Worm (Caenorhabditis elegans) whole organism, young adult: ENCODE measurements around the gene K09F6.3.

Source experiments
- D2030.7 ChIP-seq: fragments of 200-800 bp; sonication (Bioruptor generic); IDR thresholded peaks from 2 replicates; pipeline ENCODE4 v1.3.6; 2022; ENCODE audit warnings: missing genetic modification reagents, missing genetic modification characterization, missing compliant biosample characterization
- F33H1.4 ChIP-seq: fragments of 200-800 bp; sonication (Bioruptor generic); IDR thresholded peaks from 2 replicates; pipeline ENCODE4 v1.3.6; 2022; ENCODE audit warnings: missing genetic modification reagents, missing genetic modification characterization, missing compliant biosample characterization
- F39B2.1 ChIP-seq: fragments of 200-800 bp; sonication (Bioruptor generic); IDR thresholded peaks from 2 replicates; pipeline ENCODE4 v1.3.6; 2022; ENCODE audit warnings: missing genetic modification reagents, missing genetic modification characterization, missing compliant biosample characterization
- F55B11.4 ChIP-seq: sonication (generic microtip); optimal IDR thresholded peaks from 2 replicates; lab custom pipeline; 2016; ENCODE audit warnings: missing compliant biosample characterization, missing genetic modification characterization, borderline replicate concordance; ENCODE audit not compliant: insufficient read depth
- F57A8.1 ChIP-seq: fragments of 200-800 bp; sonication (Bioruptor generic); optimal IDR thresholded peaks from 2 replicates; lab custom pipeline; 2018; ENCODE audit warnings: mild to moderate bottlenecking, missing genetic modification characterization, moderate library complexity, missing compliant biosample characterization
- T07F8.4 ChIP-seq: sonication (generic microtip); optimal IDR thresholded peaks from 2 replicates; lab custom pipeline; 2016; ENCODE audit warnings: mild to moderate bottlenecking, missing genetic modification characterization, moderate library complexity, missing compliant biosample characterization
- Y53F4B.3 ChIP-seq: fragments of 200-800 bp; sonication (Bioruptor generic); IDR thresholded peaks from 2 replicates; pipeline ENCODE4 v1.3.6; 2022; ENCODE audit warnings: missing genetic modification reagents, missing genetic modification characterization, missing compliant biosample characterization
- bed-2 ChIP-seq: fragments of 200-800 bp; sonication (Bioruptor generic); IDR thresholded peaks from 2 replicates; pipeline ENCODE4 v1.3.6; 2022; ENCODE audit warnings: missing genetic modification reagents, missing genetic modification characterization, missing compliant biosample characterization
- ccch-3 ChIP-seq: fragments of 200-800 bp; sonication (Bioruptor generic); optimal IDR thresholded peaks from 2 replicates; lab custom pipeline; 2018; ENCODE audit warnings: mild to moderate bottlenecking, missing genetic modification characterization, missing compliant biosample characterization
- cebp-1 ChIP-seq, 2 experiments: fragments of 200-800 bp in 1 of 2; sonication (Bioruptor generic) in 1 of 2; sonication (generic microtip) in 1 of 2; IDR thresholded peaks in 1 of 2; optimal IDR thresholded peaks in 1 of 2; 2 replicates each; pipeline versions ENCODE4 v1.3.6 to Lab custom; 2017 to 2022; ENCODE audit warnings: missing compliant biosample characterization in 2 of 2, missing genetic modification characterization in 2 of 2, mild to moderate bottlenecking in 1 of 2, missing genetic modification reagents in 1 of 2, moderate library complexity in 1 of 2
- ceh-40 ChIP-seq: fragments of 200-800 bp; sonication (Bioruptor generic); IDR thresholded peaks from 2 replicates; pipeline ENCODE4 v1.3.6; 2022; ENCODE audit warnings: missing genetic modification characterization, missing compliant biosample characterization
- efl-1 ChIP-seq: fragments of 150-350 bp; optimal IDR thresholded peaks from 2 replicates; lab custom pipeline; 2014; ENCODE audit warnings: missing biosample characterization, missing genetic modification reagents, missing genetic modification characterization
- egl-44 ChIP-seq: fragments of 200-800 bp; sonication (Bioruptor generic); IDR thresholded peaks from 2 replicates; pipeline ENCODE4 v1.3.6; 2022; ENCODE audit warnings: missing genetic modification reagents, missing genetic modification characterization, missing compliant biosample characterization
- hlh-12 ChIP-seq: sonication (generic microtip); optimal IDR thresholded peaks from 2 replicates; lab custom pipeline; 2016; ENCODE audit warnings: missing genetic modification characterization, missing compliant biosample characterization
- hmg-1.2 ChIP-seq: fragments of 200-800 bp; sonication (Bioruptor generic); IDR thresholded peaks from 2 replicates; pipeline ENCODE4 v1.3.6; 2022; ENCODE audit warnings: missing genetic modification reagents, missing genetic modification characterization, missing compliant biosample characterization
- hsf-1 ChIP-seq: fragments of 200-800 bp; sonication (Bioruptor generic); IDR thresholded peaks from 2 replicates; pipeline ENCODE4 v1.3.6; 2022; ENCODE audit warnings: missing genetic modification reagents, missing genetic modification characterization, missing compliant biosample characterization
- lag-1 ChIP-seq: fragments of 200-800 bp; sonication (Bioruptor generic); IDR thresholded peaks from 2 replicates; pipeline ENCODE4 v1.3.6; 2022; ENCODE audit warnings: missing genetic modification reagents, missing genetic modification characterization, missing compliant biosample characterization
- lsl-1 ChIP-seq: fragments of 200-800 bp; sonication (Bioruptor generic); optimal IDR thresholded peaks from 2 replicates; lab custom pipeline; 2018; ENCODE audit warnings: mild to moderate bottlenecking, missing genetic modification characterization, moderate library complexity, missing compliant biosample characterization
- madf-3 ChIP-seq: fragments of 200-800 bp; sonication (Bioruptor generic); IDR thresholded peaks from 2 replicates; pipeline ENCODE4 v1.3.6; 2022; ENCODE audit warnings: missing genetic modification reagents, missing genetic modification characterization, missing compliant biosample characterization
- madf-6 ChIP-seq: fragments of 200-800 bp; sonication (Bioruptor generic); IDR thresholded peaks from 2 replicates; pipeline ENCODE4 v1.3.6; 2022; ENCODE audit warnings: missing genetic modification reagents, missing genetic modification characterization, missing compliant biosample characterization
- madf-8 ChIP-seq: fragments of 200-800 bp; sonication (Bioruptor generic); conservative IDR thresholded peaks from 2 replicates; pipeline ENCODE4 v1.3.6; 2022; ENCODE audit warnings: missing genetic modification reagents, missing genetic modification characterization, missing compliant biosample characterization
- mcd-1 ChIP-seq: fragments of 200-800 bp; sonication (Bioruptor generic); IDR thresholded peaks from 2 replicates; pipeline ENCODE4 v1.3.6; 2022; ENCODE audit warnings: missing genetic modification reagents, missing genetic modification characterization, missing compliant biosample characterization
- nfya-1 ChIP-seq: sonication (generic microtip); optimal IDR thresholded peaks from 2 replicates; lab custom pipeline; 2017; ENCODE audit warnings: antibody characterized with exemption, missing compliant biosample characterization, missing genetic modification characterization, borderline replicate concordance; ENCODE audit not compliant: insufficient read depth
- nfya-2 ChIP-seq: fragments of 200-800 bp; sonication (Bioruptor generic); IDR thresholded peaks from 2 replicates; pipeline ENCODE4 v1.3.6; 2022; ENCODE audit warnings: missing genetic modification reagents, missing genetic modification characterization, missing compliant biosample characterization
- nfyb-1 ChIP-seq: fragments of 200-800 bp; sonication (Bioruptor generic); IDR thresholded peaks from 2 replicates; pipeline ENCODE4 v1.3.6; 2022; ENCODE audit warnings: missing genetic modification reagents, missing genetic modification characterization, missing compliant biosample characterization
- nhr-179 ChIP-seq: sonication (generic microtip); optimal IDR thresholded peaks from 2 replicates; lab custom pipeline; 2016; ENCODE audit warnings: mild to moderate bottlenecking, missing genetic modification characterization, missing compliant biosample characterization
- sdz-38 ChIP-seq: sonication (generic microtip); optimal IDR thresholded peaks from 2 replicates; lab custom pipeline; 2016; ENCODE audit warnings: missing genotype, missing genetic modification characterization, missing compliant biosample characterization
- snpc-1.3 ChIP-seq: sonication (generic microtip); optimal IDR thresholded peaks from 2 replicates; lab custom pipeline; 2017; ENCODE audit warnings: missing genetic modification characterization, mild to moderate bottlenecking, missing compliant biosample characterization, antibody characterized with exemption, moderate library complexity, missing genotype, missing genetic modification reagents; ENCODE audit not compliant: insufficient read depth
- tbp1 ChIP-seq: fragments of 200-800 bp; sonication (Bioruptor generic); optimal IDR thresholded peaks from 2 replicates; lab custom pipeline; 2018; ENCODE audit warnings: mild to moderate bottlenecking, missing genetic modification characterization, missing compliant biosample characterization
- tlf-1 ChIP-seq: fragments of 200-800 bp; sonication (Bioruptor generic); optimal IDR thresholded peaks from 2 replicates; lab custom pipeline; 2018; ENCODE audit warnings: mild to moderate bottlenecking, missing genetic modification characterization, missing compliant biosample characterization
- ztf-28 ChIP-seq: fragments of 200-800 bp; sonication (Bioruptor generic); IDR thresholded peaks from 2 replicates; pipeline ENCODE4 v1.3.6; 2022; ENCODE audit warnings: missing genetic modification reagents, missing genetic modification characterization, missing compliant biosample characterization
- ztf-3 ChIP-seq: fragments of 200-800 bp; sonication (Bioruptor generic); optimal IDR thresholded peaks from 2 replicates; lab custom pipeline; 2018; ENCODE audit warnings: mild to moderate bottlenecking, missing genetic modification characterization, missing compliant biosample characterization

K09F6.3 gene

DNA sequence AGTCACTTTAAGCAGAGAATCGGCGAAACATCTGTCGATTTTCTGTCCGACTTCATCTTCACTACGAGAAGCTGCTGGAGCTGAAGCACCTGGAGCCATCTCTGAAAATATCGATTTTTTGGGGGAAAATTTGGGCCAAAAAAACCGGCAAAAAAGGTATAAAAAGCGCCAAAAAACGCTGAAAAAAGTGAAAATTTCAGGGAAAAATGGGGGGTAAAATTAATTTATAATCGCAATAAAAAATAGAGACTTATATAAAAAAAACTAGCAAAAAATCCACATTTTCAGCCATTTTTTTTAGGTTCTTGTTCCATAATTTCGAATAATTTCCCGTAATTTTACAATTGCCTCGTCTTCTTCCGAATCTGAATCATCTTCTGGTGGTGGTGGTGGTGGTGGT lies 29.4 kb upstream of the K09F6.3 start, which contains the start of gene F54A3.5:
F54A3.5 (minus strand) TSS at position 101 of the 400 bp plus-strand sequence.
- TF ChIP-seq nfya-1 (tag; lab: Kevin White, UChicago) (no peak), Y53F4B.3 (no peak), T07F8.4 (no peak), hlh-12 (no peak), sdz-38 (tag; lab: Kevin White, UChicago) (no peak), ccch-3 (no peak), F39B2.1 (GFP tag; lab: Robert Waterston, UW) (no peak), tlf-1 (GFP tag; lab: Kevin White, UChicago) (no peak), lag-1 (GFP tag; lab: Robert Waterston, UW) (no peak), nhr-179 (tag; lab: Kevin White, UChicago) (no peak), ztf-3 (GFP tag; lab: Kevin White, UChicago) (no peak), tbp1 (GFP tag; lab: Kevin White, UChicago) (no peak), ceh-40 (GFP tag; lab: Robert Waterston, UW) (no peak), cebp-1 (GFP tag; IDR thresholded peaks at IDR 0.05; lab: Robert Waterston, UW) (no peak), cebp-1 (tag; optimal IDR thresholded peaks at IDR 0.05; lab: Kevin White, UChicago) (no peak), egl-44 (no peak), madf-3 (no peak), ztf-28 (GFP tag; lab: Robert Waterston, UW) (no peak), nfyb-1 (no peak), nfya-2 (no peak)

DNA sequence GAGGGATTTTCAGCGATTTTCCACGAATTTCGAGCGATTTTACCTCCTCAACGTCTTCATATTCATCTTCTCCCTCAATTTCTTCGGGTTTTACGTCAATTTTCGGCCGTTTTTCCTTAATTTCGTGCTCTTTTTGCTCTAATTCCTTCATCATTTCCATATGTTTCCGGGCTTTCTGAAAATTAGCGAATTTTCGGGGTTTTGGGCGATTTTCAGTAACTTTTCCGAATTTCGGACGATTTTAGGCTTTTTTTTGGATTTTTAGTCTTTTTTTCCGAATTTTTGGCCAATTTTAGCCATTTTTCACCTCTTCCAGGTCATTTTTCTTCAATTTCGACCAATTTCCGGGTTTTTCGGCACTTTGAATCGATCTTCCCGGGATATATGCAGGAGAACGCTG lies 24.6 kb upstream of the K09F6.3 start:
- TF ChIP-seq F57A8.1 (GFP tag; lab: Kevin White, UChicago) = no peak
- TF ChIP-seq bed-2 (GFP tag; lab: Robert Waterston, UW) = no peak
- no peak for TF ChIP-seq lag-1 (GFP tag; lab: Robert Waterston, UW)
- no peak for TF ChIP-seq F55B11.4 (tag; lab: Kevin White, UChicago)

DNA sequence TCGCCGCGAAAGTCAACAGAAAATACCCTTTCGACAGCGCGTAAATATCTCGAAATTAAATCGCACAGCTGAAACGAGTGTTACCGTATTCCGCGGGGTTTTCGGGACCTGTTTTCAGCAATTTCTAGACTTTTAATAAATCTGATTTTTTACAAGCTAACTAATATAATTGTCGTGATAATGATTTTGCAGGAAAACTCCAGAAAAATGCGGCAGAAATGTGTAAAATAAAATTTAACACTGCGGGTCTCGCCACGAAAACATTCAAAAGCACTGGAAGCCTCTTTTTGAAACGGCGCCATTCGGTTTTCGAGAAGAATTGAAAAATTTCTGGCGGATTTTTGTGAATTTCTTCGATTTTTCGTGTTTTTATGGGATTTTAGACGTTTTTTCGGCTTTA lies 22.5 kb upstream of the K09F6.3 start, which contains the start of gene F54A3.6:
F54A3.6 (minus strand) TSS at position 42 of the 400 bp plus-strand sequence.
- TF ChIP-seq hsf-1 (GFP tag; lab: Robert Waterston, UW) (peak; percentile 80), efl-1 (peak; percentile 17), madf-8 (GFP tag; lab: Robert Waterston, UW) (peak; percentile 30; the same call in 1 of the 2 replicates), F33H1.4 (GFP tag; lab: Robert Waterston, UW) (peak; percentile 89), lsl-1 (GFP tag; lab: Kevin White, UChicago) (peak; percentile 73), D2030.7 (GFP tag; lab: Robert Waterston, UW) (peak; percentile 52; the same call in 1 of the 2 replicates), mcd-1 (GFP tag; lab: Robert Waterston, UW) (0 out of 2 replicates have a peak, but pooled peaks have one; percentile 29), madf-6 (GFP tag; lab: Robert Waterston, UW) (peak; percentile 68), hmg-1.2 (peak; percentile 25; the same call in 1 of the 2 replicates)

DNA sequence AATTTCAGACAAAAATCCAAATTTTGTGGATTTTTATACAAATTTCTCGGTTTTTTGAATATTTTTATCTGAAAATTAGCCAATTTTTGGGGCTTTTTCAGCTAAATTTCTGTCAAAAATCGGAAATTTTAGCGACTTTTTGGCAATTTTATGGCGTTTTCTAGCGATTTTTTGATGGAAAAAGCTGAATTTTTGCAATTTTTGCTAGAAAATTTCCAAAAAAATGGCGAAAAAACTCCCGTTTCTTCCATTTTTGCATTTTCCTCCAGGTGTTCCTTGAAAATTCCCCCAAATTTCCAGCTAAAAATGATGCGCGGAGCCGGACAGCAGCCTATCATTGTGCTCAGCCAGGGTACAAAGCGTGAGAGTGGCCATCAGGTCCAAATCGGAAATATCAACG lies 21.7 kb upstream of the K09F6.3 start, which contains the start of gene cct-3:
cct-3 (plus strand) TSS at position 301 of the 400 bp plus-strand sequence.
- no peak for TF ChIP-seq snpc-1.3 (tag; lab: Kevin White, UChicago)
